Worm (Caenorhabditis elegans) whole organism, mixed stage, embryonic: ENCODE measurements around the gene ssp-34.

Experiments
- M03D4.4 ChIP-seq: sonication (generic microtip); optimal IDR thresholded peaks from 2 replicates; lab custom pipeline; 2017; ENCODE audit warnings: mild to moderate bottlenecking, missing genetic modification characterization, missing compliant biosample characterization
- bed-3 ChIP-seq: fragments of 200-800 bp; sonication (Bioruptor generic); optimal IDR thresholded peaks from 3 replicates; lab custom pipeline; 2018; ENCODE audit warnings: mild to moderate bottlenecking, missing genetic modification characterization, moderate library complexity, missing compliant biosample characterization
- blmp-1 ChIP-seq: fragments of 150-350 bp; optimal IDR thresholded peaks from 2 replicates; lab custom pipeline; 2014; ENCODE audit warnings: missing biosample characterization, missing genetic modification characterization
- ceh-39 ChIP-seq: fragments of 150-350 bp; optimal IDR thresholded peaks from 2 replicates; lab custom pipeline; 2014; ENCODE audit warnings: missing biosample characterization, missing genetic modification characterization
- ceh-43 ChIP-seq: fragments of 200-800 bp; sonication (Bioruptor generic); optimal IDR thresholded peaks from 2 replicates; lab custom pipeline; 2018; ENCODE audit warnings: mild to moderate bottlenecking, missing genetic modification characterization, moderate library complexity, missing compliant biosample characterization
- ceh-83 ChIP-seq: fragments of 200-800 bp; sonication (Bioruptor generic); optimal IDR thresholded peaks from 2 replicates; lab custom pipeline; 2018; ENCODE audit warnings: mild to moderate bottlenecking, missing genetic modification characterization, missing compliant biosample characterization
- cnd-1 ChIP-seq: fragments of 200-800 bp; sonication (Bioruptor generic); optimal IDR thresholded peaks from 2 replicates; lab custom pipeline; 2018; ENCODE audit warnings: mild to moderate bottlenecking, missing genetic modification characterization, missing compliant biosample characterization
- drap-1 ChIP-seq: fragments of 200-800 bp; sonication (Bioruptor generic); optimal IDR thresholded peaks from 3 replicates; lab custom pipeline; 2018; ENCODE audit warnings: mild to moderate bottlenecking, missing genetic modification characterization, missing compliant biosample characterization
- elt-1 ChIP-seq: sonication (generic microtip); optimal IDR thresholded peaks from 2 replicates; lab custom pipeline; 2017; ENCODE audit warnings: missing genetic modification characterization, mild to moderate bottlenecking, missing compliant biosample characterization, antibody characterized with exemption, moderate library complexity, borderline replicate concordance; ENCODE audit not compliant: insufficient read depth
- ham-2 ChIP-seq: fragments of 200-800 bp; sonication (Bioruptor generic); optimal IDR thresholded peaks from 2 replicates; lab custom pipeline; 2018; ENCODE audit warnings: mild to moderate bottlenecking, missing genetic modification characterization, missing compliant biosample characterization
- hlh-1 ChIP-seq: fragments of 150-350 bp; optimal IDR thresholded peaks from 2 replicates; lab custom pipeline; 2014; ENCODE audit warnings: missing biosample characterization, missing genetic modification reagents, missing genetic modification characterization
- lin-13 ChIP-seq: fragments of 150-350 bp; optimal IDR thresholded peaks from 2 replicates; lab custom pipeline; 2014; ENCODE audit warnings: missing biosample characterization, missing genetic modification characterization
- lin-32 ChIP-seq: fragments of 200-800 bp; sonication (Bioruptor generic); optimal IDR thresholded peaks from 2 replicates; lab custom pipeline; 2018; ENCODE audit warnings: mild to moderate bottlenecking, missing genetic modification characterization, missing compliant biosample characterization
- lsy-2 ChIP-seq: fragments of 150-350 bp; optimal IDR thresholded peaks from 2 replicates; lab custom pipeline; 2014; ENCODE audit warnings: missing biosample characterization, missing genetic modification characterization
- mab-5 ChIP-seq: fragments of 150-350 bp; optimal IDR thresholded peaks from 2 replicates; lab custom pipeline; 2014; ENCODE audit warnings: missing biosample characterization, missing genetic modification characterization
- mep-1 ChIP-seq: fragments of 150-350 bp; optimal IDR thresholded peaks from 2 replicates; lab custom pipeline; 2017; ENCODE audit warnings: missing biosample characterization, missing genetic modification reagents, missing genetic modification characterization, inconsistent platforms
- mls-2 ChIP-seq: sonication (generic microtip); optimal IDR thresholded peaks from 2 replicates; lab custom pipeline; 2016; ENCODE audit warnings: mild to moderate bottlenecking, missing genetic modification characterization, moderate library complexity, missing compliant biosample characterization
- nhr-2 ChIP-seq: fragments of 150-350 bp; optimal IDR thresholded peaks from 2 replicates; lab custom pipeline; 2014; ENCODE audit warnings: missing biosample characterization, missing genetic modification characterization
- nhr-237 ChIP-seq: fragments of 150-350 bp; optimal IDR thresholded peaks from 2 replicates; lab custom pipeline; 2014; ENCODE audit warnings: missing biosample characterization, missing genetic modification characterization
- nhr-28 ChIP-seq: fragments of 150-350 bp; optimal IDR thresholded peaks from 2 replicates; lab custom pipeline; 2014; ENCODE audit warnings: missing biosample characterization, missing genetic modification characterization
- nhr-76 ChIP-seq: sonication (generic microtip); optimal IDR thresholded peaks from 2 replicates; lab custom pipeline; 2017; ENCODE audit warnings: missing biosample characterization, missing genetic modification characterization
- pha-4 ChIP-seq: fragments of 150-350 bp; optimal IDR thresholded peaks from 2 replicates; lab custom pipeline; 2018; ENCODE audit warnings: missing biosample characterization, missing genetic modification reagents, missing genetic modification characterization
- snpc-4 ChIP-seq: fragments of 150-350 bp; optimal IDR thresholded peaks from 2 replicates; lab custom pipeline; 2014; ENCODE audit warnings: missing biosample characterization, missing genetic modification characterization
- sptf-1 ChIP-seq: sonication (generic microtip); optimal IDR thresholded peaks from 2 replicates; lab custom pipeline; 2017; ENCODE audit warnings: mild to moderate bottlenecking, missing genetic modification characterization, moderate library complexity, missing compliant biosample characterization
- tbx-8 ChIP-seq: fragments of 200-800 bp; sonication (Bioruptor generic); optimal IDR thresholded peaks from 2 replicates; lab custom pipeline; 2018; ENCODE audit warnings: mild to moderate bottlenecking, missing genetic modification characterization, moderate library complexity, missing compliant biosample characterization
- unc-120 ChIP-seq: sonication (generic microtip); optimal IDR thresholded peaks from 2 replicates; lab custom pipeline; 2017; ENCODE audit warnings: missing genetic modification characterization, missing compliant biosample characterization; ENCODE audit not compliant: poor library complexity, severe bottlenecking
- unc-62 ChIP-seq: fragments of 150-350 bp; optimal IDR thresholded peaks from 2 replicates; lab custom pipeline; 2014; ENCODE audit warnings: missing biosample characterization, missing genetic modification reagents, missing genetic modification characterization
- zip-8 ChIP-seq: fragments of 150-350 bp; optimal IDR thresholded peaks from 2 replicates; lab custom pipeline; 2014; ENCODE audit warnings: missing biosample characterization, missing genetic modification characterization
- ztf-11 ChIP-seq: fragments of 150-350 bp; optimal IDR thresholded peaks from 2 replicates; lab custom pipeline; 2014; ENCODE audit warnings: missing biosample characterization, missing genetic modification characterization

The ssp-34 gene

DNA sequence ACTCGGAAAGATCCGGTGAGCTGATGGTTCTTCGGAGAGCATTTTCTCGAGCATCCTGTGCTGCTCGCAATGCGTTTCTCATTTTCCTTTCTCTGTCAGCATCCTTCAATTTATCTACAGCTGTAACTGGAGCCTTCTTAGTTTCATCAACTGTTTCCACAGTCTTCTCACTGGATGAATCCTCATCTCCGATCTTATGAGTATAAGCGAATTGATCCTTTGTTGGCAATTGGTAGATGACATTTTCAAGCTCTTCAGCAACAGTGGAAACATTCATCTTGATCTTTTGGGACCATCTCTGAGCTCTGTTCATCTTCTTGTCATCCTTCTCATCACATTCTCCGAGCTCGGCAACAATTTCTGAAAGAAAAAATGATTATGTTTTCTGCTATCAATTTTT is 40.9 kb upstream of the ssp-34 start:
- TF ChIP-seq zip-8 (tag; lab: Kevin White, UChicago): no peak
- no peak for TF ChIP-seq unc-62 (GFP tag; lab: Kevin White, UChicago)
- TF ChIP-seq ham-2 (GFP tag; lab: Kevin White, UChicago): no peak
- no peak for TF ChIP-seq M03D4.4
- TF ChIP-seq bed-3 (GFP tag; lab: Kevin White, UChicago): no peak
- TF ChIP-seq ceh-43 (GFP tag; lab: Kevin White, UChicago): no peak
- no peak for TF ChIP-seq tbx-8 (GFP tag; lab: Kevin White, UChicago)
- no peak for TF ChIP-seq drap-1
- no peak for TF ChIP-seq hlh-1 (tag; lab: Kevin White, UChicago)
- no peak for TF ChIP-seq ztf-11 (tag; lab: Kevin White, UChicago)
- no peak for TF ChIP-seq lsy-2 (tag; lab: Kevin White, UChicago)
- TF ChIP-seq snpc-4 (tag; lab: Kevin White, UChicago): no peak
- no peak for TF ChIP-seq ceh-83 (GFP tag; lab: Kevin White, UChicago)

DNA sequence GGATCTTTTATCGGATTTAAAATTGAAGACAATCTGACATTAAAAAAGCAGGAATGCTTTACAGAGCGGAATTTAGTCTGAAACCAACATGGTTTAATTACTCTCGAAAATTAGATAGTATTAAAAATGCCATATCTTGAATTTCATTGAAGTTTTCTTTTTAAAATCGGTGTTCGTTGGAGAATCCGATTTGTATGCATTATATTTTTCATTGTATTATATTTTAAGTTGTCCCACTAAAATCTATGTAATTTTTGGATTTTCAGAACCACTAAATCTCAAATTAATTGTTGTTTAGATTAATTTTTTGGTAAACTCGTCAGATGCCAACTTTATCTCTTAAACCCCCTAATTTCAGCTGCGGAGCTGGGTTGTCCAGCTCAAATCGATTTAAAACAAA is 40.2 kb upstream of the ssp-34 start:
- TF ChIP-seq nhr-237 (tag; lab: Kevin White, UChicago): no peak
- TF ChIP-seq nhr-76: no peak
- no peak for TF ChIP-seq lin-13

DNA sequence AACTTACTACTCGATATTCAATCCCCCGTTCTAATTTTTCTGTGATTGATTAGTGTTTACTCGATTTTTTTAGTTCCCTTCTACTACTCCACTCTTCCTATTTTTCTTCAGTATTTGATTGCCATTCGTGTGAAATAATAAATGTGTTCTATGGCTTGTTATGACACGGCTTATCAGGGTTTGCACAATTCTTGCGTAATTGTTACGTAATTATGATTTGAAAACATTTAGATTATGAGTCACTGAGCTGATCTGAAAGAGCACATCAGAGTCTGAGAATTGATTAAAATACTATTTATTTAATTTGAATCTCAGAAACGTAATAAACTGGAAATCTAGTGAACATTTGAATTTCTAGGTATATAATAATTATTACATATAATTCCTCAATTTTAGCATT is 39.2 kb upstream of the ssp-34 start:
- TF ChIP-seq zip-8 (tag; lab: Kevin White, UChicago): peak; percentile 99
- TF ChIP-seq nhr-76: no peak
- no peak for TF ChIP-seq sptf-1 (tag; lab: Kevin White, UChicago)

DNA sequence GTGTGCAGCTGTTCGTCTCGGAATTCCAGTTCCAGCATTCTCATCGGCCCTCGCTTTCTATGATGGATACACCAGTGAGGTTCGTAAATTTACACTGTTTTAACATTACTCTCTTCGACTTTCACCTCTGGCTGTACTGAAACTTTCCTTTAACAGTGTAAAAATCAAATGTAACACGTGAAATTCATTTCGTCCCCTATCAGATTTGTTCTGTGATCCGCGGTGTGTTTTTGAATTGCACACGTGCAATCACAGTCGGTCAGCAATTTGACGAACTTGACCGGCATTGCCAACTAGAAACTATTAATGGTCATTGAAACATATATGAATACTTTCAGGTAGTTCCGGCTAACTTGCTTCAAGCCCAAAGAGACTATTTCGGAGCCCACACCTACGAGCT is 38.7 kb upstream of the ssp-34 start:
- TF ChIP-seq bed-3 (GFP tag; lab: Kevin White, UChicago): no peak
- no peak for TF ChIP-seq ceh-43 (GFP tag; lab: Kevin White, UChicago)
- no peak for TF ChIP-seq elt-1 (tag; lab: Kevin White, UChicago)
- no peak for TF ChIP-seq mab-5 (tag; lab: Kevin White, UChicago)
- no peak for TF ChIP-seq nhr-76
- TF ChIP-seq pha-4: no peak
- no peak for TF ChIP-seq nhr-28 (tag; lab: Kevin White, UChicago)
- no peak for TF ChIP-seq mep-1 (tag; lab: Kevin White, UChicago)
- TF ChIP-seq snpc-4 (tag; lab: Kevin White, UChicago): no peak
- no peak for TF ChIP-seq mls-2 (tag; lab: Kevin White, UChicago)
- no peak for TF ChIP-seq lsy-2 (tag; lab: Kevin White, UChicago)
- TF ChIP-seq zip-8 (tag; lab: Kevin White, UChicago): no peak
- TF ChIP-seq sptf-1 (tag; lab: Kevin White, UChicago): no peak
- TF ChIP-seq lin-32 (GFP tag; lab: Kevin White, UChicago): no peak
- no peak for TF ChIP-seq ztf-11 (tag; lab: Kevin White, UChicago)
- TF ChIP-seq ham-2 (GFP tag; lab: Kevin White, UChicago): no peak
- TF ChIP-seq blmp-1 (tag; lab: Kevin White, UChicago): no peak
- no peak for TF ChIP-seq M03D4.4
- TF ChIP-seq tbx-8 (GFP tag; lab: Kevin White, UChicago): no peak
- no peak for TF ChIP-seq cnd-1

DNA sequence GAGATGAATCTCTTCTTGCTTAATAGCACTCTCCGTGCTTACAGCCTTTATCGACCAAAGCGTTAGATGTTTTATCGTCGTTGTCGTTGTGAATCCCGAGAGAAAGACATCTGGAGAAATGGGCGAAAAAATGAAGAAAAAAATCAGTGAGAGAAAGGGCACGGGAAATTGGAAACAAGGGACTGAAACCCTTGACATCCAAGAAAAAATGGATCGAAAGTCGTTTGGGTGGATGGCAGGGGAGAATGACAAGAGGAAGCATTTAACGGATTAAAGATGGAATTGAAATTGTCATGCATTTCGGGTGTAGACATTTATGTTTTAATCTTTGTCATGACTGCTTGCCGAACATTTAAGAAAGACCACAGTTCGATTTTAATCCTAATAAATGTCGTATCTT is 35.4 kb upstream of the ssp-34 start, which contains the start of gene inpp-1:
Gene inpp-1, minus strand, starts transcription at position 101 of the 400 bp plus-strand sequence.
- no peak for TF ChIP-seq blmp-1 (tag; lab: Kevin White, UChicago)
- no peak for TF ChIP-seq tbx-8 (GFP tag; lab: Kevin White, UChicago)
- TF ChIP-seq nhr-76: no peak
- no peak for TF ChIP-seq nhr-2 (tag; lab: Kevin White, UChicago)
- TF ChIP-seq unc-120 (tag; lab: Kevin White, UChicago): no peak
- TF ChIP-seq lsy-2 (tag; lab: Kevin White, UChicago): no peak
- no peak for TF ChIP-seq mep-1 (tag; lab: Kevin White, UChicago)
- no peak for TF ChIP-seq nhr-28 (tag; lab: Kevin White, UChicago)
- no peak for TF ChIP-seq snpc-4 (tag; lab: Kevin White, UChicago)
- no peak for TF ChIP-seq lin-32 (GFP tag; lab: Kevin White, UChicago)
- TF ChIP-seq ham-2 (GFP tag; lab: Kevin White, UChicago): no peak
- no peak for TF ChIP-seq ceh-43 (GFP tag; lab: Kevin White, UChicago)
- TF ChIP-seq cnd-1: no peak

DNA sequence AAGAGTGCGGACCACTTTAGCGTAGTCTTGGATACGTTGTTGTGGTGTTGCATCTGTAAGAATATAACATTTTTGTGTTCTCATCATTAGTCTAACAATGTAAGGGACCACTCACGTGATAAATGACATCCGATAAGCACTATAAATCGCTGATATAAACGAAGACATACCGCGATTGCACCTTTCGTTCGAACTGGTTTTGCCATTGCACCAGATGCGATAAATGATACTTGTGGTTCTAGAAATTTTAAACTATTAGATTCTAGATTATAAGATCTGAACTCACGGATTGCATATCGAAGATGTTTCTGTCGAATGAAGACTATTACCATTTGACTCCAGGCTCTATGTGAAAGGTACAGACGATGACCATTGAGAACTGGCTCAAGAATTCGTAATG is 32.9 kb upstream of the ssp-34 start:
- no peak for TF ChIP-seq ceh-83 (GFP tag; lab: Kevin White, UChicago)
- TF ChIP-seq snpc-4 (tag; lab: Kevin White, UChicago): no peak
- TF ChIP-seq mep-1 (tag; lab: Kevin White, UChicago): no peak
- TF ChIP-seq ceh-39 (tag; lab: Kevin White, UChicago): no peak
- TF ChIP-seq elt-1 (tag; lab: Kevin White, UChicago): no peak
- TF ChIP-seq mab-5 (tag; lab: Kevin White, UChicago): no peak
- no peak for TF ChIP-seq lin-13
- no peak for TF ChIP-seq bed-3 (GFP tag; lab: Kevin White, UChicago)
- no peak for TF ChIP-seq pha-4
- TF ChIP-seq nhr-76: no peak
- TF ChIP-seq zip-8 (tag; lab: Kevin White, UChicago): no peak
- TF ChIP-seq nhr-28 (tag; lab: Kevin White, UChicago): no peak
- TF ChIP-seq drap-1: no peak
- TF ChIP-seq, all 35 proteins: peak for 0
